Fruit fly (Drosophila melanogaster): Measurements from ENCODE around the gene Karl.

The Karl gene

dm6 chrX:11806867-11807747 is 19.9 kb downstream of the Karl start, which contains the start of gene Hsc70-3 (continued):
- TF ChIP-seq Max (GFP tag; optimal IDR thresholded peaks at IDR 0.05) (no peak), eyg (GFP tag; optimal IDR thresholded peaks at IDR 0.05) (no peak), CG30020 (tag; optimal IDR thresholded peaks at IDR 0.05) (peak; percentile 47), mam (GFP tag; optimal IDR thresholded peaks at IDR 0.05) (no peak), dati (GFP tag; IDR thresholded peaks at IDR 0.05) (no peak), NfI (GFP tag; optimal IDR thresholded peaks at IDR 0.05) (no peak), vvl (GFP tag; IDR thresholded peaks at IDR 0.05) (peak; percentile 27; the same call in 1 of the 2 replicates), luna (GFP tag; optimal IDR thresholded peaks at IDR 0.05) (no peak), crol (GFP tag; IDR thresholded peaks at IDR 0.05) (no peak), cas (GFP tag; IDR thresholded peaks at IDR 0.05) (no peak), CG8089 (GFP tag; optimal IDR thresholded peaks at IDR 0.05) (peak; percentile 34), mld (GFP tag; IDR thresholded peaks at IDR 0.05; ENCODE audit: partially characterized antibody) (no peak), chinmo (GFP tag; IDR thresholded peaks at IDR 0.05; ENCODE audit: partially characterized antibody) (0 out of 4 replicates have a peak, but pooled peaks have one; percentile 74), Hmx (GFP tag; optimal IDR thresholded peaks at IDR 0.05) (no peak), Poxn (GFP tag; IDR thresholded peaks at IDR 0.05) (no peak), CG30403 (GFP tag; optimal IDR thresholded peaks at IDR 0.05) (no peak), Ptx1 (GFP tag; IDR thresholded peaks at IDR 0.05) (0 out of 2 replicates have a peak, but pooled peaks have one; percentile 8), CG1647 (GFP tag; optimal IDR thresholded peaks at IDR 0.05) (no peak), kay (GFP tag; optimal IDR thresholded peaks at IDR 0.05) (peak; percentile 67), Taf1 (GFP tag; IDR thresholded peaks at IDR 0.05) (no peak), Nf-YC (tag; optimal IDR thresholded peaks at IDR 0.05) (peak; percentile 77), Rx (GFP tag; IDR thresholded peaks at IDR 0.05) (no peak), CG9215 (GFP tag; IDR thresholded peaks at IDR 0.05) (no peak), CG6765 (GFP tag; optimal IDR thresholded peaks at IDR 0.05) (peak; percentile 6), CG1832 (GFP tag; optimal IDR thresholded peaks at IDR 0.05) (no peak), scrt (GFP tag; optimal IDR thresholded peaks at IDR 0.05) (no peak), ro (GFP tag; IDR thresholded peaks at IDR 0.05) (no peak), Opbp (GFP tag; IDR thresholded peaks at IDR 0.05; ENCODE audit: partially characterized antibody) (no peak), gem (tag; optimal IDR thresholded peaks at IDR 0.05) (peak; percentile 33), Atf3 (GFP tag; optimal IDR thresholded peaks at IDR 0.05) (no peak), Mrtf (GFP tag; IDR thresholded peaks at IDR 0.05) (no peak), Jarid2 (GFP tag; optimal IDR thresholded peaks at IDR 0.05) (peak; percentile 57), Gsc (GFP tag; IDR thresholded peaks at IDR 0.05) (no peak), tx (GFP tag; optimal IDR thresholded peaks at IDR 0.05) (no peak), YL-1 (GFP tag; optimal IDR thresholded peaks at IDR 0.05) (peak; percentile 37), Stat92E (GFP tag; optimal IDR thresholded peaks at IDR 0.05) (no peak), CG18476 (GFP tag; optimal IDR thresholded peaks at IDR 0.05) (no peak), CG3281 (GFP tag; optimal IDR thresholded peaks at IDR 0.05) (no peak), Nf-YA (GFP tag; IDR thresholded peaks at IDR 0.05) (no peak), her (GFP tag; optimal IDR thresholded peaks at IDR 0.05) (peak; percentile 40), tll (GFP tag; optimal IDR thresholded peaks at IDR 0.05) (peak in 1 of 2 experiments; percentile 2), ATbp (GFP tag; optimal IDR thresholded peaks at IDR 0.05) (peak; percentile 89), CG18011 (GFP tag; optimal IDR thresholded peaks at IDR 0.05) (peak; percentile 3), B-H2 (GFP tag; optimal IDR thresholded peaks at IDR 0.05) (peak; percentile 38), CG10979 (tag; optimal IDR thresholded peaks at IDR 0.05) (peak; percentile 11), ems (GFP tag; optimal IDR thresholded peaks at IDR 0.05) (no peak), sc (optimal IDR thresholded peaks at IDR 0.05) (no peak), sc (GFP tag; optimal IDR thresholded peaks at IDR 0.05) (peak; percentile 41), CG8478 (optimal IDR thresholded peaks at IDR 0.05) (no peak)
